Worm (Caenorhabditis elegans): Measurements from ENCODE around the gene irld-51.

ce11 chrII:2921860-2922259 is 30.7 kb downstream of the irld-51 start:
- TF ChIP-seq hlh-11 (tag; optimal IDR thresholded peaks at IDR 0.05), result no peak
- no peak for TF ChIP-seq lin-13 (GFP tag; optimal IDR thresholded peaks at IDR 0.05)
- no peak for TF ChIP-seq mxl-3 (GFP tag; optimal IDR thresholded peaks at IDR 0.05)
- TF ChIP-seq jun-1 (tag; optimal IDR thresholded peaks at IDR 0.05), result no peak
- TF ChIP-seq unc-39 (tag; optimal IDR thresholded peaks at IDR 0.05), result no peak
- no peak for TF ChIP-seq fos-1 (tag; optimal IDR thresholded peaks at IDR 0.05)
- TF ChIP-seq ztf-11 (tag; optimal IDR thresholded peaks at IDR 0.05), result no peak
- TF ChIP-seq unc-130 (GFP tag; optimal IDR thresholded peaks at IDR 0.05), result no peak
- no peak for TF ChIP-seq ceh-82 (tag; optimal IDR thresholded peaks at IDR 0.05)
- no peak for TF ChIP-seq nhr-77 (tag; optimal IDR thresholded peaks at IDR 0.05)
- TF ChIP-seq mdl-1 (tag; optimal IDR thresholded peaks at IDR 0.05), result no peak
- no peak for TF ChIP-seq nhr-10 (tag; optimal IDR thresholded peaks at IDR 0.05)
- TF ChIP-seq dve-1 (tag; optimal IDR thresholded peaks at IDR 0.05; ENCODE audit: insufficient read depth), result no peak
